Worm (Caenorhabditis elegans): ENCODE data around the gene vps-37.

DNA sequence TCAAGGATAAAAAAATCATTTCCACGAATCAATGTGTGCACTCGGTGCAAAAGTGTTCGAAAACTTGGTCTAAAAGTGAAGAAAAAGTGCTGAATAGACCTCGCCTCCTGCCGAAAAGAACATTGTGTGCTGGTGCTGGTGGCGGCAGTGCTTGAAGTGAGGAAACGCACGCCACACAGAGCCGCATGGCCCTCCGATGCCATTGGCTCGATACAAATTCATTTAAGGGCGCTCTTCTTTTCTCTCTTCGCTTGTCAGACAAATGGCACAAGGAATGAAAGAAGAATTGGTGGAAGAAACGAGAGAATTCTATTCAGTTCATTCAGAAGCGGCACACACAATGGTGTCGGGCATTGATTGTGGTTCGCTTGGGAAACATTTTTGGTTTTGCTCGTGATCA lies 10.2 kb upstream of the vps-37 start:
- TF ChIP-seq daf-12 (tag; optimal IDR thresholded peaks at IDR 0.05), result no peak
- no peak for TF ChIP-seq ceh-16 (tag; optimal IDR thresholded peaks at IDR 0.05)
- no peak for TF ChIP-seq ZK546.5 (tag; optimal IDR thresholded peaks at IDR 0.05)
- no peak for TF ChIP-seq sea-2 (GFP tag; optimal IDR thresholded peaks at IDR 0.05)
- TF ChIP-seq ztf-11 (tag; optimal IDR thresholded peaks at IDR 0.05), result no peak
- no peak for TF ChIP-seq snpc-4 (tag; optimal IDR thresholded peaks at IDR 0.05)
- no peak for TF ChIP-seq nhr-76 (tag; optimal IDR thresholded peaks at IDR 0.05)
